Fruit fly (Drosophila melanogaster): ENCODE results near the gene CG7988.

CG7988 gene

dm6 chr3R:18185385-18185784 is 34.9 kb upstream of the CG7988 start, which contains the start of the genes Arp5 and CG7208 (continued):
- no peak; the same call in 2 of the 3 replicates for TF ChIP-seq CG34224 (GFP tag; IDR thresholded peaks at IDR 0.05; ENCODE audit: partially characterized antibody)
- peak; percentile 37 for TF ChIP-seq MESR4 (GFP tag; optimal IDR thresholded peaks at IDR 0.05)
- peak; percentile 29 for TF ChIP-seq Elba2 (GFP tag; optimal IDR thresholded peaks at IDR 0.05)
- peak; percentile 61 for TF ChIP-seq HHEX (GFP tag; optimal IDR thresholded peaks at IDR 0.05)
- peak; percentile 59 for TF ChIP-seq CG13287 (GFP tag; IDR thresholded peaks at IDR 0.05; ENCODE audit: partially characterized antibody)
- no peak for TF ChIP-seq fru (optimal IDR thresholded peaks at IDR 0.05)
- no peak for TF ChIP-seq vnd (GFP tag; IDR thresholded peaks at IDR 0.05; ENCODE audit: partially characterized antibody)
- no peak for TF ChIP-seq toy (GFP tag; IDR thresholded peaks at IDR 0.05)
- no peak for TF ChIP-seq h (optimal IDR thresholded peaks at IDR 0.05)
- no peak for TF ChIP-seq ftz-f1 (GFP tag; optimal IDR thresholded peaks at IDR 0.05)
- peak; percentile 5 for TF ChIP-seq salm (tag; optimal IDR thresholded peaks at IDR 0.05)
- TF ChIP-seq Ssrp (tag; optimal IDR thresholded peaks at IDR 0.05), result peak; percentile 56
- peak; percentile 34 for TF ChIP-seq CG6765 (GFP tag; optimal IDR thresholded peaks at IDR 0.05)
- TF ChIP-seq CG15601 (tag; optimal IDR thresholded peaks at IDR 0.05), result peak; percentile 67
- TF ChIP-seq D19B (GFP tag; optimal IDR thresholded peaks at IDR 0.05), result peak; percentile 42
- peak; percentile 8; the same call in 1 of the 3 replicates for TF ChIP-seq ase (GFP tag; IDR thresholded peaks at IDR 0.05)
- TF ChIP-seq CG15514 (GFP tag; optimal IDR thresholded peaks at IDR 0.05), result peak; percentile 98
- no peak for TF ChIP-seq Dip2 (GFP tag; IDR thresholded peaks at IDR 0.05)
- no peak for TF ChIP-seq tll (GFP tag; optimal IDR thresholded peaks at IDR 0.05)
- no peak for TF ChIP-seq CG6175 (GFP tag; IDR thresholded peaks at IDR 0.05)
- TF ChIP-seq PHDP (tag; optimal IDR thresholded peaks at IDR 0.05), result peak; percentile 76
- TF ChIP-seq gcm2 (GFP tag; optimal IDR thresholded peaks at IDR 0.05), result no peak
- TF ChIP-seq CG5245 (GFP tag; optimal IDR thresholded peaks at IDR 0.05), result peak; percentile 14
- peak; percentile 66 for TF ChIP-seq CHES-1-like (GFP tag; optimal IDR thresholded peaks at IDR 0.05)
- TF ChIP-seq Hr51 (GFP tag; optimal IDR thresholded peaks at IDR 0.05), result peak in 1 of 2 experiments; percentile 44
- TF ChIP-seq Oaz (GFP tag; IDR thresholded peaks at IDR 0.05), result no peak
- TF ChIP-seq Kr (GFP tag; optimal IDR thresholded peaks at IDR 0.05), result no peak
- peak; percentile 39 for TF ChIP-seq Adf1 (GFP tag; IDR thresholded peaks at IDR 0.05)
- TF ChIP-seq dmrt99B (tag; optimal IDR thresholded peaks at IDR 0.05), result no peak
- 0 out of 2 replicates have a peak, but pooled peaks have one; percentile 36 for TF ChIP-seq cas (GFP tag; IDR thresholded peaks at IDR 0.05)
- no peak for TF ChIP-seq repo (GFP tag; optimal IDR thresholded peaks at IDR 0.05)
- peak; percentile 59 for TF ChIP-seq CG10147 (GFP tag; optimal IDR thresholded peaks at IDR 0.05)
- peak; percentile 30 for TF ChIP-seq CG7928 (GFP tag; optimal IDR thresholded peaks at IDR 0.05)
- peak; percentile 43 for TF ChIP-seq kay (GFP tag; optimal IDR thresholded peaks at IDR 0.05)
- peak; percentile 81 for TF ChIP-seq phol (tag; optimal IDR thresholded peaks at IDR 0.05)
- peak; percentile 62 for TF ChIP-seq fd96Cb (tag; optimal IDR thresholded peaks at IDR 0.05)
- no peak for TF ChIP-seq fd102C (GFP tag; optimal IDR thresholded peaks at IDR 0.05)
- peak; percentile 52 for TF ChIP-seq Nf-YB (GFP tag; optimal IDR thresholded peaks at IDR 0.05)
- TF ChIP-seq ap (GFP tag; IDR thresholded peaks at IDR 0.05), result 0 out of 2 replicates have a peak, but pooled peaks have one; percentile 30
- no peak for TF ChIP-seq CG12071 (GFP tag; optimal IDR thresholded peaks at IDR 0.05)
- peak; percentile 78 for TF ChIP-seq Chrac-16 (GFP tag; optimal IDR thresholded peaks at IDR 0.05)
- TF ChIP-seq vfl (GFP tag; optimal IDR thresholded peaks at IDR 0.05), result peak; percentile 54
- no peak for TF ChIP-seq aop (GFP tag; IDR thresholded peaks at IDR 0.05)
- TF ChIP-seq Opbp (GFP tag; IDR thresholded peaks at IDR 0.05; ENCODE audit: partially characterized antibody), result no peak
- peak; percentile 86 for TF ChIP-seq Myb (GFP tag; optimal IDR thresholded peaks at IDR 0.05)
- TF ChIP-seq MBD-R2 (GFP tag; IDR thresholded peaks at IDR 0.05), result peak; percentile 83
- peak; percentile 50 for TF ChIP-seq esg (GFP tag; conservative IDR thresholded peaks at IDR 0.05)
- peak; percentile 17 for TF ChIP-seq Antp (GFP tag; optimal IDR thresholded peaks at IDR 0.05)
- no peak for TF ChIP-seq CG2199 (GFP tag; IDR thresholded peaks at IDR 0.05)
- TF ChIP-seq org-1 (GFP tag; optimal IDR thresholded peaks at IDR 0.05), result no peak
- peak; percentile 63; the same call in 1 of the 3 replicates for TF ChIP-seq CG34422 (GFP tag; IDR thresholded peaks at IDR 0.05)

Measured in whole organism, embryonic.